Worm (Caenorhabditis elegans): Measurements from ENCODE around the gene F14D7.6.

Gene F14D7.6

ce11 chrV:14347234-14347826, 46.1 kb downstream of the F14D7.6 start, which contains the start of gene cept-2:
TSS of gene cept-2 (plus strand) at chrV:14347766.
- TF ChIP-seq W03F9.2 (tag; optimal IDR thresholded peaks at IDR 0.05) (peak; percentile 97), dao-5 (tag; optimal IDR thresholded peaks at IDR 0.05) (no peak), him-1 (tag; optimal IDR thresholded peaks at IDR 0.05) (peak; percentile 59)

- no peak for TF ChIP-seq dao-5 (tag; optimal IDR thresholded peaks at IDR 0.05)
- no peak for TF ChIP-seq W03F9.2 (tag; optimal IDR thresholded peaks at IDR 0.05)
These were observed 49.3 kb downstream of the F14D7.6 start for ce11 chrV:14350498-14350897.

ce11 chrV:14350949-14351348, 49.7 kb downstream of the F14D7.6 start:
- peak; percentile 67 for TF ChIP-seq W03F9.2 (tag; optimal IDR thresholded peaks at IDR 0.05)
- peak; percentile 50 for TF ChIP-seq him-1 (tag; optimal IDR thresholded peaks at IDR 0.05)
- TF ChIP-seq dao-5 (tag; optimal IDR thresholded peaks at IDR 0.05) = no peak

ce11 chrV:14351629-14352028, 50.4 kb downstream of the F14D7.6 start, which contains the start of gene vha-13:
TSS of gene vha-13 (plus strand) at chrV:14351709.
- TF ChIP-seq W03F9.2 (tag; optimal IDR thresholded peaks at IDR 0.05) (no peak), dao-5 (tag; optimal IDR thresholded peaks at IDR 0.05) (no peak), him-1 (tag; optimal IDR thresholded peaks at IDR 0.05) (no peak)

ce11 chrV:14352032-14352431, 50.8 kb downstream of the F14D7.6 start:
- TF ChIP-seq dao-5 (tag; optimal IDR thresholded peaks at IDR 0.05) (no peak), him-1 (tag; optimal IDR thresholded peaks at IDR 0.05) (no peak), W03F9.2 (tag; optimal IDR thresholded peaks at IDR 0.05) (no peak)

- no peak for TF ChIP-seq him-1 (tag; optimal IDR thresholded peaks at IDR 0.05)
- TF ChIP-seq dao-5 (tag; optimal IDR thresholded peaks at IDR 0.05) = peak; percentile 71
These were observed 53.2 kb downstream of the F14D7.6 start, which contains the start of gene Y49A3A.3 for ce11 chrV:14354258-14354877. TSS of gene Y49A3A.3 (plus strand) at chrV:14354410.

ce11 chrV:14355738-14356368, 54.6 kb downstream of the F14D7.6 start, which contains the start of gene cyn-1:
TSS of gene cyn-1 (plus strand) at chrV:14356076.
- TF ChIP-seq him-1 (tag; optimal IDR thresholded peaks at IDR 0.05) (peak; percentile 53), dao-5 (tag; optimal IDR thresholded peaks at IDR 0.05) (no peak), W03F9.2 (tag; optimal IDR thresholded peaks at IDR 0.05) (peak; percentile 89)

All from whole organism, L4/young adult.